Fruit fly (Drosophila melanogaster) whole organism, embryonic: ENCODE results near the gene mRpS31.

Experiments used
- Abd-B ChIP-seq: fragments of 200-800 bp; sonication (Bioruptor generic); optimal IDR thresholded peaks from 2 replicates; lab custom pipeline; 2018; ENCODE audit warnings: missing biosample characterization, mild to moderate bottlenecking, missing genetic modification characterization, moderate library complexity
- B-H1 ChIP-seq: fragments of 200-800 bp; sonication (Bioruptor generic); IDR thresholded peaks from 3 replicates; pipeline ENCODE4 v1.3.6; 2022; ENCODE audit warnings: missing biosample characterization, missing genetic modification characterization
- BEAF-32 ChIP-seq: fragments of 200-800 bp; sonication (Bioruptor generic); optimal IDR thresholded peaks from 3 replicates; lab custom pipeline; 2017; ENCODE audit warnings: missing biosample characterization, missing genetic modification characterization, mild to moderate bottlenecking, moderate library complexity, missing genetic modification reagents
- CG1024 ChIP-seq: fragments of 200-800 bp; sonication (Bioruptor generic); IDR thresholded peaks from 2 replicates; pipeline ENCODE4 v1.3.6; 2022; ENCODE audit warnings: missing biosample characterization, missing genetic modification characterization
- CG10321 ChIP-seq: fragments of 200-800 bp; sonication (Bioruptor generic); IDR thresholded peaks from 2 replicates; pipeline ENCODE4 v1.3.6; 2022; ENCODE audit warnings: missing biosample characterization, missing genetic modification characterization
- CG10366 ChIP-seq: fragments of 200-800 bp; sonication (Bioruptor generic); IDR thresholded peaks from 2 replicates; pipeline ENCODE4 v1.3.6; 2022; ENCODE audit warnings: missing biosample characterization, missing genetic modification characterization
- CG10543 ChIP-seq: fragments of 200-800 bp; sonication (Bioruptor generic); optimal IDR thresholded peaks from 3 replicates; lab custom pipeline; 2017; ENCODE audit warnings: missing biosample characterization, mild to moderate bottlenecking, missing genetic modification characterization, moderate library complexity
- CG10565 ChIP-seq: fragments of 200-800 bp; sonication (Bioruptor generic); optimal IDR thresholded peaks from 3 replicates; lab custom pipeline; 2016; ENCODE audit warnings: missing biosample characterization, mild to moderate bottlenecking, missing genetic modification characterization
- CG11085 ChIP-seq: fragments of 200-800 bp; sonication (Bioruptor generic); IDR thresholded peaks from 2 replicates; pipeline ENCODE4 v1.3.6; 2022; ENCODE audit warnings: missing biosample characterization, missing genetic modification characterization
- CG11696 ChIP-seq: fragments of 200-800 bp; sonication (Bioruptor generic); IDR thresholded peaks from 2 replicates; pipeline ENCODE4 v1.3.6; 2022; ENCODE audit warnings: missing biosample characterization, missing genetic modification characterization
- CG12659 ChIP-seq: fragments of 200-800 bp; sonication (Bioruptor generic); optimal IDR thresholded peaks from 3 replicates; lab custom pipeline; 2017; ENCODE audit warnings: mild to moderate bottlenecking, missing biosample characterization, missing genetic modification reagents, missing genetic modification characterization
- CG13775 ChIP-seq: fragments of 200-800 bp; sonication (Bioruptor generic); optimal IDR thresholded peaks from 3 replicates; lab custom pipeline; 2017; ENCODE audit warnings: missing biosample characterization, mild to moderate bottlenecking, missing genetic modification characterization
- CG14710 ChIP-seq: fragments of 200-800 bp; sonication (Bioruptor generic); optimal IDR thresholded peaks from 3 replicates; lab custom pipeline; 2019; ENCODE audit warnings: missing biosample characterization, mild to moderate bottlenecking, missing genetic modification characterization, moderate library complexity
- CG17328 ChIP-seq: fragments of 200-800 bp; sonication (Bioruptor generic); IDR thresholded peaks from 2 replicates; pipeline ENCODE4 v1.3.6; 2022; ENCODE audit warnings: missing biosample characterization, missing genetic modification characterization
- CG17385 ChIP-seq: fragments of 200-800 bp; sonication (Bioruptor generic); optimal IDR thresholded peaks from 3 replicates; lab custom pipeline; 2018; ENCODE audit warnings: missing biosample characterization, mild to moderate bottlenecking, missing genetic modification characterization
- CG32532 ChIP-seq: fragments of 200-800 bp; sonication (Bioruptor generic); IDR thresholded peaks from 2 replicates; pipeline ENCODE4 v1.3.6; 2022; ENCODE audit warnings: missing biosample characterization, missing genetic modification characterization
- CG33213 ChIP-seq: fragments of 200-800 bp; sonication (Bioruptor generic); optimal IDR thresholded peaks from 3 replicates; lab custom pipeline; 2016; ENCODE audit warnings: missing biosample characterization, missing genetic modification characterization
- CG4328 ChIP-seq: fragments of 200-800 bp; sonication (Bioruptor generic); optimal IDR thresholded peaks from 3 replicates; lab custom pipeline; 2017; ENCODE audit warnings: missing biosample characterization, missing genetic modification reagents, missing genetic modification characterization
- CG6683 ChIP-seq: fragments of 200-800 bp; sonication (Bioruptor generic); optimal IDR thresholded peaks from 2 replicates; lab custom pipeline; 2017; ENCODE audit warnings: missing biosample characterization, mild to moderate bottlenecking, missing genetic modification characterization, missing genetic modification reagents
- CG9727 ChIP-seq: fragments of 200-800 bp; sonication (Bioruptor generic); optimal IDR thresholded peaks from 3 replicates; lab custom pipeline; 2017; ENCODE audit warnings: missing biosample characterization, mild to moderate bottlenecking, missing genetic modification characterization
- Drgx ChIP-seq: fragments of 200-800 bp; sonication (Bioruptor generic); IDR thresholded peaks from 2 replicates; pipeline ENCODE4 v1.3.6; 2022; ENCODE audit warnings: missing biosample characterization, missing genetic modification characterization
- Ets65A ChIP-seq: fragments of 200-800 bp; sonication (Bioruptor generic); peaks from one replicate; lab custom pipeline; 2016; ENCODE audit warnings: missing biosample characterization, missing genetic modification characterization
- HLH4C ChIP-seq: fragments of 200-800 bp; sonication (Bioruptor generic); IDR thresholded peaks from 3 replicates; pipeline ENCODE4 v1.3.6; 2022; ENCODE audit warnings: missing biosample characterization, missing genetic modification characterization; ENCODE audit not compliant: partially characterized antibody
- HmgD ChIP-seq: fragments of 200-800 bp; sonication (Bioruptor generic); optimal IDR thresholded peaks from 3 replicates; lab custom pipeline; 2016; ENCODE audit warnings: missing biosample characterization, missing genetic modification characterization
- MESR4 ChIP-seq: fragments of 200-800 bp; sonication (Bioruptor generic); optimal IDR thresholded peaks from 2 replicates; lab custom pipeline; 2018; ENCODE audit warnings: missing biosample characterization, mild to moderate bottlenecking, missing genetic modification characterization, moderate library complexity
- Ptx1 ChIP-seq: fragments of 200-800 bp; sonication (Bioruptor generic); IDR thresholded peaks from 2 replicates; pipeline ENCODE4 v1.3.6; 2022; ENCODE audit warnings: missing biosample characterization, missing genetic modification characterization
- Sry-β ChIP-seq: fragments of 200-800 bp; sonication (Bioruptor generic); optimal IDR thresholded peaks from 2 replicates; lab custom pipeline; 2018; ENCODE audit warnings: missing biosample characterization, mild to moderate bottlenecking, missing genetic modification characterization, moderate library complexity
- amos ChIP-seq: fragments of 200-800 bp; sonication (Bioruptor generic); IDR thresholded peaks from 2 replicates; pipeline ENCODE4 v1.3.6; 2022; ENCODE audit warnings: missing biosample characterization, missing genetic modification characterization; ENCODE audit not compliant: partially characterized antibody
- bowl ChIP-seq: fragments of 200-800 bp; sonication (Bioruptor generic); IDR thresholded peaks from 2 replicates; pipeline ENCODE4 v1.3.6; 2022; ENCODE audit warnings: missing biosample characterization, missing genetic modification characterization
- dan ChIP-seq: fragments of 200-800 bp; sonication (Bioruptor generic); IDR thresholded peaks from 2 replicates; pipeline ENCODE4 v1.3.6; 2022; ENCODE audit warnings: missing biosample characterization, missing genetic modification characterization
- danr ChIP-seq: fragments of 200-800 bp; sonication (Bioruptor generic); IDR thresholded peaks from 2 replicates; pipeline ENCODE4 v1.3.6; 2022; ENCODE audit warnings: missing biosample characterization, missing genetic modification characterization
- dysf ChIP-seq: fragments of 200-800 bp; sonication (Bioruptor generic); IDR thresholded peaks from 3 replicates; pipeline ENCODE4 v1.3.6; 2022; ENCODE audit warnings: missing biosample characterization, missing genetic modification characterization
- fru ChIP-seq: fragments of >200 bp; optimal IDR thresholded peaks from 2 replicates; lab custom pipeline; 2017
- fu2 ChIP-seq: fragments of 200-800 bp; sonication (Bioruptor generic); optimal IDR thresholded peaks from 2 replicates; lab custom pipeline; 2016; ENCODE audit warnings: missing biosample characterization, missing genetic modification characterization
- gfzf ChIP-seq: fragments of 200-800 bp; sonication (Bioruptor generic); optimal IDR thresholded peaks from 2 replicates; lab custom pipeline; 2016; ENCODE audit warnings: missing biosample characterization, mild to moderate bottlenecking, missing genetic modification characterization, moderate library complexity
- hkb ChIP-seq, 2 experiments: fragments of 200-800 bp in 1 of 2; fragments of >200 bp in 1 of 2; sonication (Bioruptor generic) in 1 of 2; IDR thresholded peaks in 1 of 2; optimal IDR thresholded peaks in 1 of 2; 2 replicates each; pipeline versions ENCODE4 v1.3.6 to Lab custom; 2017 to 2022; ENCODE audit warnings: missing biosample characterization in 1 of 2, missing genetic modification characterization in 1 of 2
- kah ChIP-seq: fragments of 200-800 bp; sonication (Bioruptor generic); optimal IDR thresholded peaks from 2 replicates; lab custom pipeline; 2018; ENCODE audit warnings: missing biosample characterization, mild to moderate bottlenecking, missing genetic modification characterization
- ken ChIP-seq: fragments of 200-800 bp; sonication (Bioruptor generic); IDR thresholded peaks from 3 replicates; pipeline ENCODE4 v1.3.6; 2022; ENCODE audit warnings: missing biosample characterization, missing genetic modification characterization
- klu ChIP-seq: fragments of 200-800 bp; sonication (Bioruptor generic); IDR thresholded peaks from 2 replicates; pipeline ENCODE4 v1.3.6; 2022; ENCODE audit warnings: missing biosample characterization, missing genetic modification characterization
- pho ChIP-seq: fragments of 200-800 bp; sonication (Bioruptor generic); optimal IDR thresholded peaks from 2 replicates; lab custom pipeline; 2016; ENCODE audit warnings: missing biosample characterization, missing genetic modification characterization
- prd ChIP-seq, 3 experiments: fragments of >200 bp in 2 of 3; fragments of 200-800 bp in 1 of 3; sonication (Bioruptor generic) in 1 of 3; optimal IDR thresholded peaks in 2 of 3; IDR thresholded peaks in 1 of 3; 2 replicates in 2 of 3; 3 replicates in 1 of 3; pipeline versions ENCODE4 v1.3.6 to Lab custom; 2017 to 2022; ENCODE audit warnings: missing biosample characterization in 1 of 3, missing genetic modification characterization in 1 of 3
- repo ChIP-seq: fragments of 200-800 bp; sonication (Bioruptor generic); optimal IDR thresholded peaks from 2 replicates; lab custom pipeline; 2016; ENCODE audit warnings: missing biosample characterization, missing genetic modification characterization
- salm ChIP-seq: fragments of 200-800 bp; sonication (Bioruptor generic); optimal IDR thresholded peaks from 2 replicates; lab custom pipeline; 2018; ENCODE audit warnings: missing biosample characterization, mild to moderate bottlenecking, missing genetic modification characterization
- sd ChIP-seq: fragments of 200-800 bp; sonication (Bioruptor generic); optimal IDR thresholded peaks from 3 replicates; lab custom pipeline; 2018; ENCODE audit warnings: missing biosample characterization, mild to moderate bottlenecking, missing genetic modification characterization, moderate library complexity
- seq ChIP-seq: fragments of 200-800 bp; sonication (Bioruptor generic); IDR thresholded peaks from 2 replicates; pipeline ENCODE4 v1.3.6; 2022; ENCODE audit warnings: missing biosample characterization, missing genetic modification characterization
- shn ChIP-seq: fragments of 200-800 bp; sonication (Bioruptor generic); optimal IDR thresholded peaks from 3 replicates; lab custom pipeline; 2016; ENCODE audit warnings: missing biosample characterization, missing genetic modification characterization
- sr ChIP-seq: fragments of 200-800 bp; sonication (Bioruptor generic); IDR thresholded peaks from 3 replicates; pipeline ENCODE4 v1.3.6; 2022; ENCODE audit warnings: missing biosample characterization, missing genetic modification characterization
- tgo ChIP-seq: fragments of 200-800 bp; sonication (Bioruptor generic); IDR thresholded peaks from 3 replicates; pipeline ENCODE4 v1.3.6; 2022; ENCODE audit warnings: missing biosample characterization, missing genetic modification characterization
- wor ChIP-seq: fragments of 200-800 bp; sonication (Bioruptor generic); IDR thresholded peaks from 2 replicates; pipeline ENCODE4 v1.3.6; 2022; ENCODE audit warnings: missing biosample characterization, missing genetic modification characterization
- zfh2 ChIP-seq: fragments of 200-800 bp; sonication (Bioruptor generic); optimal IDR thresholded peaks from 2 replicates; lab custom pipeline; 2016; ENCODE audit warnings: missing biosample characterization, missing genetic modification characterization

mRpS31 gene

DNA sequence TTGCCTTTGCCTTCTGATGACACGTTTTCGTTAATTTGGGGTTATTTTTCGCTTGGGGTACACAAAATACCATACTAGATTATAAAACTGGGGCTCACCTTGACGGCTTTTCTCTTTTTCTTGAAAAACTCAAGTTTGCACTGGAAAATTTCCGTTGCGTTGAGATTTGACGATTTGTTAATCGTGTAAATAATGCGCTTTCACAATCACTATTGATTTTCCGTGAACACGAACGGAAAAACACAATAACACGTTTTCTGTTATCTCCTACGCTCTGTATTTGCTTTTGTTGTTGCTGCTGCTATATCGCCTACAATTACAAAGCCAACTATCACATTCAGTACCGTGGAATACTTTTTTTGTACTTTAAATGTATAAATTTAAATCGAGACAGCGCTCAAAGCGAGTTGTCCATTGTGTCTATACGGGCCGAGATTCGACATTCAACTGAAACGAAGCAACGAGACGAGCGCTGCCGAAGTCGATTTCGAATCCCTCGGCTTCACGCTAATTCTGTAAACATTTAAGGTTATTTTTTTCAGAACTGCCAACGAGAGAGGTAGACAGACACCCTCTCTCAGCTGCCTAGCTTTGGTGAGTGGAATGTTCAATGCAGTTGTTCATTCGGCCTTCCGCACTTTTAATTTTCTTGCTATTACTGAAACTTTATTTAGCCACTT, 41.5 kb downstream of the mRpS31 start (continued):
- no peak for TF ChIP-seq kah (GFP tag; lab: Kevin White, UChicago)
- TF ChIP-seq CG11696 (GFP tag; lab: Robert Waterston, UW) = no peak
- TF ChIP-seq tgo (GFP tag; lab: Robert Waterston, UW) = peak; percentile 15; the same call in 1 of the 3 replicates
- TF ChIP-seq CG1024 (GFP tag; lab: Robert Waterston, UW) = 0 out of 2 replicates have a peak, but pooled peaks have one; percentile 7
- no peak for TF ChIP-seq gfzf
- no peak for TF ChIP-seq salm (tag; lab: Kevin White, UChicago)
- 0 out of 2 replicates have a peak, but pooled peaks have one; percentile 10 for TF ChIP-seq CG10321 (GFP tag; lab: Robert Waterston, UW)
- no peak for TF ChIP-seq dan (GFP tag; lab: Robert Waterston, UW)
- no peak for TF ChIP-seq CG10366
- TF ChIP-seq Sry-β (GFP tag; lab: Kevin White, UChicago) = no peak
- peak; percentile 49; the same call in 1 of the 2 replicates for TF ChIP-seq CG17328 (GFP tag; lab: Robert Waterston, UW)
- TF ChIP-seq Ptx1 (GFP tag; lab: Robert Waterston, UW) = no peak
- TF ChIP-seq danr = no peak
- no peak for TF ChIP-seq CG33213
- no peak for TF ChIP-seq zfh2 (GFP tag; lab: Kevin White, UChicago)
- TF ChIP-seq sd (tag; lab: Kevin White, UChicago) = peak; percentile 89
- peak; percentile 1 for TF ChIP-seq CG17385 (GFP tag; lab: Kevin White, UChicago)
- TF ChIP-seq bowl (GFP tag; lab: Robert Waterston, UW) = no peak
- TF ChIP-seq CG12659 (GFP tag; lab: Kevin White, UChicago) = no peak
- TF ChIP-seq HmgD (GFP tag; lab: Kevin White, UChicago) = no peak
- TF ChIP-seq CG13775 (GFP tag; lab: Kevin White, UChicago) = no peak
- no peak for TF ChIP-seq wor
- no peak for TF ChIP-seq sr (GFP tag; lab: Robert Waterston, UW)
- TF ChIP-seq fru (lab: Kevin White, UChicago) = no peak
- no peak for TF ChIP-seq CG10565
- no peak for TF ChIP-seq Ets65A (GFP tag; lab: Kevin White, UChicago)
- no peak for TF ChIP-seq Abd-B
- TF ChIP-seq pho (GFP tag; lab: Kevin White, UChicago) = no peak
- TF ChIP-seq BEAF-32 (GFP tag; lab: Kevin White, UChicago) = no peak
- no peak for TF ChIP-seq CG9727 (GFP tag; lab: Kevin White, UChicago)
- TF ChIP-seq CG11085 (GFP tag; lab: Robert Waterston, UW) = no peak
- no peak for TF ChIP-seq CG14710
- TF ChIP-seq HLH4C (GFP tag; lab: Robert Waterston, UW) = no peak
- peak; percentile 57 for TF ChIP-seq MESR4
- TF ChIP-seq amos (GFP tag; lab: Robert Waterston, UW) = peak; percentile 44; the same call in 1 of the 2 replicates
- no peak for TF ChIP-seq hkb (optimal IDR thresholded peaks at IDR 0.05; lab: Kevin White, UChicago)
- no peak; the same call in 1 of the 2 replicates for TF ChIP-seq hkb (GFP tag; IDR thresholded peaks at IDR 0.05; lab: Robert Waterston, UW)
- no peak for TF ChIP-seq CG6683 (GFP tag; lab: Kevin White, UChicago)
- no peak for TF ChIP-seq ken (GFP tag; lab: Robert Waterston, UW)
- peak; percentile 44; the same call in 1 of the 2 replicates for TF ChIP-seq CG32532 (GFP tag; lab: Robert Waterston, UW)
- TF ChIP-seq seq (GFP tag; lab: Robert Waterston, UW) = no peak
- TF ChIP-seq klu = no peak
- TF ChIP-seq B-H1 = no peak; the same call in 2 of the 3 replicates
- TF ChIP-seq shn (GFP tag; lab: Kevin White, UChicago) = no peak
- TF ChIP-seq prd (optimal IDR thresholded peaks at IDR 0.05; lab: Kevin White, UChicago) = no peak
- no peak for TF ChIP-seq prd (GFP tag; IDR thresholded peaks at IDR 0.05; lab: Robert Waterston, UW)
- TF ChIP-seq dysf (GFP tag; lab: Robert Waterston, UW) = no peak
- TF ChIP-seq CG10543 (GFP tag; lab: Kevin White, UChicago) = peak; percentile 89
- TF ChIP-seq repo (GFP tag; lab: Kevin White, UChicago) = no peak
- peak; percentile 62 for TF ChIP-seq Drgx (GFP tag; lab: Robert Waterston, UW)
- no peak for TF ChIP-seq fu2
- TF ChIP-seq CG4328 = peak; percentile 8
